Worm (Caenorhabditis elegans): Measurements from ENCODE around the gene spp-29.

DNA sequence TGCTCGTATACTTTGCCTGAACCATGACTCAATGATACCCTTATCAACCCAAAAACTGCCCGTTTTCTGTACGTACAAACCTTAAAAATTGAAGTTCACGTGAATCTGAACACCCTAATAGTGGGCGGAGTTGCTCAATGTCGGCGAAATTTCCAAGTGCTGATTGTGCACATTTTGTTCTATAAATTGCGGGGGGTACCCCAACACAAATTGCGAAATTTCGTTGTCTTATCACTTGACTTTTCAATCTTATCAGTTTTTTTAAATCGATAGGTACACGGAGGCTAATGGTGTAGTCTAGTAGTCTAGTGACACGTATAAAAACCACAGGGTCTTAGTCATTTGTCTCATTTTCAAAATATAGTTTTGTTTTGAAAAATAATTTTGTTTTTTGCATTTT lies 37.4 kb downstream of the spp-29 start, which contains the start of gene fbxa-108:
- no peak for TF ChIP-seq nhr-76 (tag; optimal IDR thresholded peaks at IDR 0.05)
- no peak for TF ChIP-seq mls-2 (tag; optimal IDR thresholded peaks at IDR 0.05)
